Worm (Caenorhabditis elegans): ENCODE data around the gene ceh-49.

- no peak for TF ChIP-seq klf-2 (GFP tag; conservative IDR thresholded peaks at IDR 0.05)
- TF ChIP-seq flt-1 (GFP tag; IDR thresholded peaks at IDR 0.05): no peak
- no peak for TF ChIP-seq med-1 (GFP tag; optimal IDR thresholded peaks at IDR 0.05; ENCODE audit: insufficient read depth)
- TF ChIP-seq cog-1 (tag; optimal IDR thresholded peaks at IDR 0.05): no peak
- no peak for TF ChIP-seq ztf-23 (GFP tag; IDR thresholded peaks at IDR 0.05)
- TF ChIP-seq T22C8.4 (GFP tag; IDR thresholded peaks at IDR 0.05): no peak
- TF ChIP-seq tab-1 (GFP tag; IDR thresholded peaks at IDR 0.05): no peak
These were observed 9.5 kb downstream of the ceh-49 start, which contains the start of gene F17A9.4 for ce11 chrV:6110533-6110932.
